Worm (Caenorhabditis elegans): ENCODE results near the gene nas-24.

nas-24 gene

ce11 chrV:13794046-13794445, 24.9 kb downstream of the nas-24 start:
- TF ChIP-seq tab-1 (GFP tag; IDR thresholded peaks at IDR 0.05) (no peak), ztf-23 (GFP tag; IDR thresholded peaks at IDR 0.05) (no peak), klf-2 (GFP tag; conservative IDR thresholded peaks at IDR 0.05) (no peak), flt-1 (GFP tag; IDR thresholded peaks at IDR 0.05) (no peak), ztf-29 (GFP tag; IDR thresholded peaks at IDR 0.05) (no peak), med-1 (GFP tag; optimal IDR thresholded peaks at IDR 0.05; ENCODE audit: insufficient read depth) (no peak), ref-1 (GFP tag; conservative IDR thresholded peaks at IDR 0.05) (no peak), T22C8.4 (GFP tag; IDR thresholded peaks at IDR 0.05) (no peak)

DNA sequence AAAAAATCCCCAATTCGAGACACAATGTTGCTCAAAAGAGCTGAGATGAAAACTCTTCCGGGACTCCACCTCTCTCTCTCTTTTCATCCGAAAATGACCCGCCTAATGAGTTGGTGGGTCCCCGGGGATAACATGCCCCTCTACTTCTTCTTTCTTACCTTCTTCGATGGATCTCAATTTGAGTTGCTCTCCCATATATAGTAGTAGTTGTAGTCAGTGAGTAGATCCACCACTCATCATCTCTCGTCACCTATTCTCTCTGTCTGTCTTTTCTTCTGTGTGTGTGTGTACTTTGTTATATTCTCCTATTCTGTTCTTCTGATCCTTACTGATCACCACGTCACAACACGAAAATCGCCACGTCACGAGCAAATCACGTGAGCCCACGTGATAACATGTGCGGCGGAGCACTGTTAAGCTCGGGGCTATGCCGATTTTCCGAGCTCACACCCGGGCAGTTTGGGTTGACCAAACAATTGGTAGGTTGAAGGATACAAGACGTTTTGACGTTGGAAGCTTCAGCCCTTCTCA, 27.1 kb downstream of the nas-24 start, which contains the start of gene twk-32:
Gene twk-32, plus strand, starts transcription at position 396 of the 531 bp plus-strand sequence.
- TF ChIP-seq ztf-23 (GFP tag; IDR thresholded peaks at IDR 0.05) (no peak), ztf-29 (GFP tag; IDR thresholded peaks at IDR 0.05) (no peak), cog-1 (tag; optimal IDR thresholded peaks at IDR 0.05) (no peak), flt-1 (GFP tag; IDR thresholded peaks at IDR 0.05) (no peak), klf-2 (GFP tag; conservative IDR thresholded peaks at IDR 0.05) (no peak), T22C8.4 (GFP tag; IDR thresholded peaks at IDR 0.05) (no peak), med-1 (GFP tag; optimal IDR thresholded peaks at IDR 0.05; ENCODE audit: insufficient read depth) (no peak), ref-1 (GFP tag; conservative IDR thresholded peaks at IDR 0.05) (no peak)

DNA sequence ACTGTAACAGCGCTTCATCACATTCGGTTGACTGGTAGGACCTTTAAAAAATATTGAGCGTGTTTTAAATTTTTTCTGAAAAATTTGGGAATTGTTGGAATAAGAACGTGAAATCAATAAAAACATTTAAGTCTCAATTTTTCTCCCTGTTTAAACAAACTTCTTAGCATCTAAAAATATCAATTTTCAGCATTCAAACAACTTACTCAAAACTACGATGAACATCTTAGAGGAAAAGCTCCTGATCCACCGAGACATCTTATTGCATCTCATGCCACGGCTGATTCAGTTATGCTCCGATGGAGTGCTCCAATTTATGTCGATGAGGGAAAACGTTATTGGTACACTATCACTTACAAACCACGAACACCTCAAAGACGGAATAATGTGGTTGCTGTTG, 30.0 kb downstream of the nas-24 start:
- TF ChIP-seq flt-1 (GFP tag; IDR thresholded peaks at IDR 0.05) (no peak), ztf-29 (GFP tag; IDR thresholded peaks at IDR 0.05) (no peak)

DNA sequence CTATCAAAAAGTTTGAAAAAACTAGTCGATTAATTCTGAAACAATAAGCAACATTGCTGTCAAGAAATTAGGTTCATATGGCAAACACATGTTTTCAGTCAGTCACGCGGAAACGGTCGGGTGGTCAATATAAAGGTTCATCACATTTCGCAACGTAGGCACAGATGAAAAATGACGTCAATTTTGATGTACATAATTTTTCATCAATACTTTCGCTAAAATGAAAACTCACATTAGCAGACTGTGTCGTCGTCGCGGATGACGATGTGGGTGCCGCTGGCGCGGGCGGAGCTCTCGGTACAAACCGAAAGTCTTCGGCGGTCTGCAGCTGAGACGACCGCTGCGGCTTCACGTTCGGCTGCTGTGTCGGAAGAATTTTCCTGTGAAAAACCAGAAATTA, 34.7 kb downstream of the nas-24 start, which contains the start of gene swan-2:
Gene swan-2, minus strand, starts transcription at position 380 of the 400 bp plus-strand sequence.
- no peak for TF ChIP-seq T22C8.4 (GFP tag; IDR thresholded peaks at IDR 0.05)
- no peak for TF ChIP-seq ref-1 (GFP tag; conservative IDR thresholded peaks at IDR 0.05)
- TF ChIP-seq ztf-29 (GFP tag; IDR thresholded peaks at IDR 0.05) = no peak
- TF ChIP-seq ztf-23 (GFP tag; IDR thresholded peaks at IDR 0.05) = no peak
- TF ChIP-seq tab-1 (GFP tag; IDR thresholded peaks at IDR 0.05) = no peak
- no peak for TF ChIP-seq cog-1 (tag; optimal IDR thresholded peaks at IDR 0.05)
- TF ChIP-seq med-1 (GFP tag; optimal IDR thresholded peaks at IDR 0.05; ENCODE audit: insufficient read depth) = no peak
- TF ChIP-seq flt-1 (GFP tag; IDR thresholded peaks at IDR 0.05) = no peak
- no peak for TF ChIP-seq klf-2 (GFP tag; conservative IDR thresholded peaks at IDR 0.05)

DNA sequence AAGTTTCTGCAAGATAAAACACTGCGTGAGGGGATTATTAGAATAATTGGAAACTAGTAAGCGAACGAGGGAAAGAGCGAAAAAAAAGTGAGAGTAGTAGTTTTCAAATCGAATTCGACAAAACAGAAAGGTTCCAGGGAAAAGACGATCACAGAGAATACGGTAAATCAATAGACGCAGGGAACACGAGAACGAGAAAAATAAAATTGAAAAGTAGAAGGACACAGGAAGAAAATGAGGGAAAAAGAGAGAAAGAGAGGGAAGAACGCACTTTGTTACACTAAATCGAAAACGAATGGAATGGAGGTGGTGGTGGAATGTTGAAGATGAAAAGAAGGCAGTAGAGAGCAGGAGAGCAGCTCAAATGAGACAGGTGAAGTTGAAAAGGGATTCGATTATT, 38.0 kb downstream of the nas-24 start, which contains the start of gene swan-1:
Gene swan-1, minus strand, starts transcription at position 6 of the 400 bp plus-strand sequence.
- TF ChIP-seq ztf-23 (GFP tag; IDR thresholded peaks at IDR 0.05) (no peak), ztf-29 (GFP tag; IDR thresholded peaks at IDR 0.05) (no peak), T22C8.4 (GFP tag; IDR thresholded peaks at IDR 0.05) (no peak), cog-1 (tag; optimal IDR thresholded peaks at IDR 0.05) (no peak), med-1 (GFP tag; optimal IDR thresholded peaks at IDR 0.05; ENCODE audit: insufficient read depth) (no peak), flt-1 (GFP tag; IDR thresholded peaks at IDR 0.05) (no peak), klf-2 (GFP tag; conservative IDR thresholded peaks at IDR 0.05) (no peak), tab-1 (GFP tag; IDR thresholded peaks at IDR 0.05) (no peak)

DNA sequence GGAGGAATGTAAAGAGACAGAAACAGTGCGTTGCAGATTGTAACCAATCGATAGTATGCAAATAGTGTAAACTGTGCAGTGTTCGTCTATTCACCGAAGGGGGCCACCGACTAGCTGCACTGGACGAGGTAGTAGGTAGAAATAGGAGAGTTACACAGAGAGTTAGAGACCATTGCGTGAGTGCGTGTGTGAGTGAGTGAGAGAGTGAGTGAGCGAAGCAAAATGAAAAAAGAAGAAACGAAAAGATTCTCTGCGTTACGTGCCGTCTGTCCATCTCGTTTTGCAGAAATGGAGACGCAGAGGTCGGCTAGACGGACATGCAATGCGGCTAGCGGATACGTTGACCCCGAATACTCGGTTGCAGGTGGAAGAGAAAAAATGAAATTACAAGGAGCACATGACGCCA, 39.3 kb downstream of the nas-24 start:
- peak; percentile 59; the same call in 1 of the 2 replicates for TF ChIP-seq T22C8.4 (GFP tag; IDR thresholded peaks at IDR 0.05)
- TF ChIP-seq flt-1 (GFP tag; IDR thresholded peaks at IDR 0.05) = 0 out of 2 replicates have a peak, but pooled peaks have one; percentile 65
- TF ChIP-seq cog-1 (tag; optimal IDR thresholded peaks at IDR 0.05) = peak; percentile 63
- TF ChIP-seq ztf-23 (GFP tag; IDR thresholded peaks at IDR 0.05) = no peak
- TF ChIP-seq med-1 (GFP tag; optimal IDR thresholded peaks at IDR 0.05; ENCODE audit: insufficient read depth) = no peak
- no peak for TF ChIP-seq ref-1 (GFP tag; conservative IDR thresholded peaks at IDR 0.05)
- no peak for TF ChIP-seq klf-2 (GFP tag; conservative IDR thresholded peaks at IDR 0.05)
- TF ChIP-seq tab-1 (GFP tag; IDR thresholded peaks at IDR 0.05) = no peak
- TF ChIP-seq ztf-29 (GFP tag; IDR thresholded peaks at IDR 0.05) = no peak

DNA sequence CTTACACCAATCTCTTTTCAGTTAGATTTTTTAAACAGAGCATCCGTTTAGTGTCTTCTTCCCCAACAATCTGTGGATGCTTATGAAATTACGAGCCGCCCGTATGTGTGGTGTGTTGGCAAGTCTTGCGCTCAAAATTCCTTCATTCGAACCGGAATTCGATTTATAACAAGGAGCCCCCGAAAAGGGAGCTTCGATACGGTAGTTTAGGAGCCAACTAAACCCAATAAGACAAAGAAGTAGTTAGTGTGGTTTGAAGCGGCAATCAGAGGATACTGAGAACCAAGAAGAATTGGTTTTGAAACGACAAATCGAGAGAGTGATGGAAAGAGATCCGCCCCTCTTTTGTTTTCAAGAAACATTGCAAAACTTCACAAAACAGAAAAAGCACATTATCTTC, 43.1 kb downstream of the nas-24 start:
- no peak for TF ChIP-seq T22C8.4 (GFP tag; IDR thresholded peaks at IDR 0.05)
- no peak for TF ChIP-seq med-1 (GFP tag; optimal IDR thresholded peaks at IDR 0.05; ENCODE audit: insufficient read depth)
- no peak for TF ChIP-seq tab-1 (GFP tag; IDR thresholded peaks at IDR 0.05)
- TF ChIP-seq klf-2 (GFP tag; conservative IDR thresholded peaks at IDR 0.05) = no peak
- TF ChIP-seq ztf-23 (GFP tag; IDR thresholded peaks at IDR 0.05) = no peak

DNA sequence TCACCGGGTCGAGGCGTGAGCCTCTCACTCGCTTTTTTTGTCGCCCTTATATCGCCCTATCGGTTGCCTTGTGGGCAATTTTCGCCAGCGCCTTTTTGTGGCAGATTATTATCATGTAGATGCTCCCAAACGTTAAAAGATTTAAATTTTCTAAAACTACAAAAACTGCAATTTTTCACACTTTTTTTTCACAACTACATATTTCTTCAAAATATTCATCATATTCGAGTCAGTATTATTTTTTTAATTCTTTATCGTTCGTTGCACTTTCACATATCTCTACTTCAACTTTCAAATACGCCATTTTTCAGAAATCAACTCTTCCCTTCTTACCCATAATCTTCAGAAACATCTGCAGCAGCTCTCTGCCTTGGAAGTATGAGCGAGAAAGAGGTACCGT, 43.7 kb downstream of the nas-24 start, which contains the start of gene ceh-24:
Gene ceh-24, plus strand, starts transcription at position 301 of the 400 bp plus-strand sequence.
- no peak for TF ChIP-seq ztf-29 (GFP tag; IDR thresholded peaks at IDR 0.05)
- no peak for TF ChIP-seq ref-1 (GFP tag; conservative IDR thresholded peaks at IDR 0.05)
- no peak for TF ChIP-seq cog-1 (tag; optimal IDR thresholded peaks at IDR 0.05)
- TF ChIP-seq T22C8.4 (GFP tag; IDR thresholded peaks at IDR 0.05) = no peak
- no peak for TF ChIP-seq ztf-23 (GFP tag; IDR thresholded peaks at IDR 0.05)
- no peak for TF ChIP-seq tab-1 (GFP tag; IDR thresholded peaks at IDR 0.05)

ce11 chrV:13816877-13817276, 47.7 kb downstream of the nas-24 start, which contains the start of gene F55B12.2:
TSS of gene F55B12.2 (minus strand) at chrV:13816977.
- TF ChIP-seq ref-1 (GFP tag; conservative IDR thresholded peaks at IDR 0.05) (no peak), ztf-29 (GFP tag; IDR thresholded peaks at IDR 0.05) (no peak), flt-1 (GFP tag; IDR thresholded peaks at IDR 0.05) (no peak), T22C8.4 (GFP tag; IDR thresholded peaks at IDR 0.05) (no peak), tab-1 (GFP tag; IDR thresholded peaks at IDR 0.05) (no peak), ztf-23 (GFP tag; IDR thresholded peaks at IDR 0.05) (no peak), med-1 (GFP tag; optimal IDR thresholded peaks at IDR 0.05; ENCODE audit: insufficient read depth) (no peak), klf-2 (GFP tag; conservative IDR thresholded peaks at IDR 0.05) (no peak)

DNA sequence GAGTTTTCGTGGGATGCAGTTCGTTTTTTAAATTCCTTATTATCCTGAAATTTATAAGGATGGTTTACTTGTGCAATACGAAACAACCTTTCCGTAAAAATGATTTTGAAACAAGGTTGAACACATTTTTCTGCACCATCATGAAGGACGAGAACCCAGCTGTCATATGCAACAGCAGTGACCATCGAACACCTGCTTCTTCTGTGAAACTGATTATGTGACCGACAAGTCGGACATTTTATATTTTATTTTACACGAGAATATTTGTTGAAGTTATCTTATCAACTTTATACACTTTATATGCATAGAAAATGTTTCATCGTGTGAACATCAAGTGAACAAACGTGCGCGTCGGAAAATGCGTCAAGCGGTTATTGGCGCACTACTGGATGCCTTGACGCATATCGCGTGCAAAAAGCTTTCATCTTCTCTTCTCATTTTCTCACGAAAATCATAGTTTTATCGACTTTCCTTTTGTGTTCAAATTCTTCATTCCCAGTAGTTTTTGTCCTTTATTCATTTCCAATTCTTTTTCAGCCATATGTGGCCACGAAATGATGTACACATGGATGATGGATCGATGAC, 49.7 kb downstream of the nas-24 start, which contains the start of gene sel-10:
Gene sel-10, plus strand, starts transcription at position 538 of the 585 bp plus-strand sequence.
- TF ChIP-seq tab-1 (GFP tag; IDR thresholded peaks at IDR 0.05) = no peak
- no peak for TF ChIP-seq ztf-23 (GFP tag; IDR thresholded peaks at IDR 0.05)
- no peak for TF ChIP-seq med-1 (GFP tag; optimal IDR thresholded peaks at IDR 0.05; ENCODE audit: insufficient read depth)
- TF ChIP-seq klf-2 (GFP tag; conservative IDR thresholded peaks at IDR 0.05) = no peak
- no peak for TF ChIP-seq ztf-29 (GFP tag; IDR thresholded peaks at IDR 0.05)
- TF ChIP-seq cog-1 (tag; optimal IDR thresholded peaks at IDR 0.05) = peak; percentile 7
- TF ChIP-seq flt-1 (GFP tag; IDR thresholded peaks at IDR 0.05) = no peak
- no peak for TF ChIP-seq ref-1 (GFP tag; conservative IDR thresholded peaks at IDR 0.05)
